Worm (Caenorhabditis elegans) whole organism, L4/young adult: ENCODE measurements around the gene arrd-2.
A peak's percentile ranks its signal among the peaks of the same experiment; 100 is the strongest.

Experiments
- W03F9.2 ChIP-seq: fragments of 150-350 bp; optimal IDR thresholded peaks from 2 replicates; lab custom pipeline; 2014; ENCODE audit warnings: missing biosample characterization, missing genetic modification characterization
- dao-5 ChIP-seq: sonication (generic microtip); optimal IDR thresholded peaks from 2 replicates; lab custom pipeline; 2016; ENCODE audit warnings: missing genotype, missing genetic modification characterization, moderate library complexity, missing compliant biosample characterization
- him-1 ChIP-seq: sonication (generic microtip); optimal IDR thresholded peaks from 2 replicates; lab custom pipeline; 2016; ENCODE audit warnings: missing genotype, missing genetic modification reagents, missing genetic modification characterization, missing compliant biosample characterization

The arrd-2 gene

DNA sequence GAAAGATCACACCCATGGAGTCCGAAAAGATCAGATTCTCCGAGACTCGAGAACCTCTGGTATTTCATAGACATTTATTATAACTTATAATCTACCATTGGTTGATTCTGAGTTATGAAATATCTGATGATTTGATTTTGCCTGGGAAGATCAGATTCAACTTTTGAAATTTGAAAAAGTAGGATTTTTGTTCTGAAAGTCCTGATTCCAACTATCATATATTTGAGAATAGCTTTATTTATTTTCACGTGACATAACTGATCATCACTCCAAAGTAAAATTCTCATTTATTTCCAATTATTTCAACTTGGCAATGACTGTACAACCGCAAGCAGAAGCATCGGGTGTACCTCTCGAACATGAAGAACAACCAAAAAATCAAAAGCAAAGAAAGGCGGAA is 7.8 kb upstream of the arrd-2 start, which contains the start of gene Y51B9A.7:
Gene Y51B9A.7 (plus strand): TSS at position 301 of the 400 bp plus-strand sequence.
- no peak for TF ChIP-seq him-1 (tag; lab: Kevin White, UChicago)
- TF ChIP-seq dao-5 = no peak
- TF ChIP-seq W03F9.2 (tag; lab: Kevin White, UChicago) = no peak

DNA sequence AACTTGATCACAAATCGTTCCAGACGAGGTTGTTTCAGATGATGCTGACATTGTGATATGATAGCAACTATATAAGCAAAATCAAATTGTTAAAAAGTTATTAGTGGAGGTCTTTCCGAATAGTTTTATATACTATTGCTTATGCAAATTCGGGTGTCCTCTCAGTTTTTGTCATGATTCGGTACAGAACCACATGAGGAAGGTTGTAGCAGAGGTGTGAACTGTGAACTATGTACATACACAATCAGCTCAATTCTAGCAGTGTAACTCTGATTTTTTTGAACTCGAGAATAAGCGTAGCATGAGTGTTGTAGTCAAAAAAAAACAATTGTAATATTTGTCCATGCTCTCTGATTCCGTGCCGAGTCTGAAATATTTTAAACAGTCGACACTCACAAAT is 4.5 kb upstream of the arrd-2 start, which contains the start of gene Y51B9A.6:
Gene Y51B9A.6 (minus strand): TSS at position 101 of the 400 bp plus-strand sequence.
- TF ChIP-seq dao-5 (no peak), W03F9.2 (tag; lab: Kevin White, UChicago) (no peak), him-1 (tag; lab: Kevin White, UChicago) (no peak)

DNA sequence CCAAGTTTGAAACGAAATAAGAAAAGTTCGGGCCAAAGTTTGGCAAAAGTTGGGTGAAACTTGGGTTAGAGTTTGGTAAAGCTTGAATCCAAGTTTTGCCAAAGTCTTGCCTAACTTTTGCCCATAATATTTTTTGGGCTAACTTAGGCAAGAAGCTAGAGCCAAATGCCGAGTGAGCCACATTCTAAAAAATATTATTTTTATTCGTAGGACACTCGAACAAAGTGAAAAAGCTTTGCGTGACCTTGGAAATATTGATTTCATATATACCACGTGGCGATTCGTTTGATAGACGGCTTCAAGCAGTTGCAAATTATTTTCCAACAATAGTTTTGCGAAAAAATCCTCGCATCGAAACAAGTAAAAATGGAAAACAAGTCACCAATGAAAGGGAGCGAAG is 3.7 kb upstream of the arrd-2 start, which contains the start of gene Y51B9A.5:
Gene Y51B9A.5 (plus strand): TSS at position 301 of the 400 bp plus-strand sequence.
- TF ChIP-seq dao-5 (no peak), W03F9.2 (tag; lab: Kevin White, UChicago) (no peak), him-1 (tag; lab: Kevin White, UChicago) (no peak)

DNA sequence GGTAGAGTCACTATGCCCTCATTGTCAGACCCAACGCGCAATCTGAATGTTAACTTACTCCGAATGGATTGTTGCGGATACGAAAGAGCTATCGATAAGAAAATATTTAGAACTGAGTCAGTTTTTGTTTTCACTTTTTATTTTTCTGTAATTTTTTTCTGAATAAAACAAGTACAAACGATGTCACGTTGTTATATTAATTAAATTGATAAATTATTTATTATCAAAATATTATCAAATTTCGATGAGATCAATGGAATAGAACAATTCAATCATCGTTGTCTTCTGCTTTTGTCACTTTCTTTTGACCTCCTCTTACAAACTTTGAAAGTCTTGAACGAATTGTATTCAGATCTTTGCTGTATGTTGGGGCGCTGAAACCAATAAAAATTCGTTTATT is 549 bp upstream of the arrd-2 start, which contains the start of gene mpz-6:
Gene mpz-6 (minus strand): TSS at position 101 of the 400 bp plus-strand sequence.
- TF ChIP-seq W03F9.2 (tag; lab: Kevin White, UChicago) (no peak), dao-5 (no peak), him-1 (tag; lab: Kevin White, UChicago) (no peak)

DNA sequence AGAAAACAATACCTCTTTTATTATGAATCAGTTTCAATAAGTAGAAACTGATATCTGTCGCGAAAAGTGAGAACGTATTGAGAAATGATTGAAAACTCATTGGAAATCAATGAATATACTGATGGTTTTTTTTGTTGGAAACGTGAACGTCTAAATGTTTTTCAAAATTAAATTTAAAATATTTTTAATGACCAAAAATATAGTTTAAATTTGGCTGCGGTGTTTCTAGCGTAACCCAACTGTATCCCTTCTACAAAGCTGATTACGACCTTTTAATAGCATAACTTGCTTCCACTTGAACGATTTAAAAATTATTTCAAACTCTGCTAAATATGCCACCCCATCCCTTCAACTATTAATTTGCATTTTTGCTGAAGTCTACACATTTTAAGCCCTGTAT is 3.9 kb downstream of the arrd-2 start, which contains the start of gene M176.9:
Gene M176.9 (minus strand): TSS at position 101 of the 400 bp plus-strand sequence.
- TF ChIP-seq W03F9.2 (tag; lab: Kevin White, UChicago) (no peak), dao-5 (no peak), him-1 (tag; lab: Kevin White, UChicago) (no peak)

DNA sequence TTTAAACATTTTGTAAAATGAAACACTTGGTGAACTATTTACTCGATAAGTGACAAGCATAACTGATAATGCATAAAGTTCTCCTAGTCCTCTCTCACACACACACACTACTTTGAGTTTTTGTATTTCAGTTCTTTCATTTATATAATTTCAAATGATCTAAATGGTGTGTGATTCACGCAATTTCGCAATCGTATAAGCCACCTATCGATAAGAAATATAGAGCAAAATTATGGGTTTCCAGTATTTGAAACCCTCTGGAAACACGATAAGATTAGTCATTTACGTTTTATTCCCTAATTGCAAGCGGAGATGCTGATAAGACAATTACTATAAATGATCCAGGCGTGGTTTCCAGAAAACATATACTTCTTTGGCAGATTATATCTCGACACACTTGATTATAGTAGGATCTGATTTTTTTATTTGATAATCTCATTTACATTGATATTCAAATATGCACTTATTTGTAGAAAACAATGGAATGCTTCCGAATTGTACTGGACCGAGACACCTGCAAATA is 4.6 kb downstream of the arrd-2 start, which contains the start of gene arrd-3:
Gene arrd-3 (plus strand): TSS at position 473 of the 523 bp plus-strand sequence.
- TF ChIP-seq W03F9.2 (tag; lab: Kevin White, UChicago) (no peak), dao-5 (no peak), him-1 (tag; lab: Kevin White, UChicago) (no peak)

DNA sequence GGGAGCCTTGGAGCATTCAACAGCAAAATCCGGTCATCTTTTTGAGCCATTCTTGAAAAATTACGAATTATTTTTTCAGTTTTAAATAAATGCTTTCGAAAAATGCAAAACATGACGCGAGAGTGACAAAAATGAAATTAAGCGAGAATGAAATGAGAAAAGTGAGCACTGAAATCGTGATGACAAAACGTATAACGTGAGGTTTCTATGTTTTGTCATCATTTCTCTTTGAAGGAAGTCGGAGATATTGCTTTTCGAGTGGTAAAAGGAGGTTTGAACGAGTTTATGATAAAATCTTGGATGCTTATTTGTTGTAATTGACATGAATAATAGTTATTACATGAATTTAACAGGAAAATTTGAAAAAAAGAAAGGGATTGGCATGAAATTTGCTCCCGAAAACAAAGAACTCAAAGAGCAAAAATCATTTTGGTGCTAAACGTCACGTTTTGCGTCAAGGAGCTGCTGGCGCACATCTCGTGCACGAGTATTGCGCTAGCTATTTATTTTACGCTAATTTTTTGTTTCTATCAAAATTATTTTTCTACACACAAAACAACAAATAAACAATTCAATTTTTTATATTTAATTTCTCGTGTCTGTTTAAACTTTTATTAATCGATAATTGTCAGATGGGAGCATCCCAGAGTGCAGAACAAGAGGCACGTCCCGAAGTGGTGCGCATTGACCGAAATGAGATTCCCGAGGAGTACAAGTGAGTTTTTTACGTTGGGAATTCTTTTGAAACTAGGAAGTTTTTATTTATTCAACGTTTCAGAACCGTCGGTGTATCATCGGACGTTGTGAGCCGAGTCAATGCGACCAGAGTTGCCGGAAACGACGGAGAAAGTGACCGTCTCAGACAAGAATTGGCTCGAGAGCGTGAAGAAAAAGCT is 9.1 kb downstream of the arrd-2 start, which contains the start of the genes gss-1 and chch-3:
Gene gss-1 (minus strand): TSS at position 51 of the 896 bp plus-strand sequence.
Gene chch-3 (plus strand): TSS at position 633 of the 896 bp plus-strand sequence.
- TF ChIP-seq dao-5 (no peak), W03F9.2 (tag; lab: Kevin White, UChicago) (peak; percentile 81)

DNA sequence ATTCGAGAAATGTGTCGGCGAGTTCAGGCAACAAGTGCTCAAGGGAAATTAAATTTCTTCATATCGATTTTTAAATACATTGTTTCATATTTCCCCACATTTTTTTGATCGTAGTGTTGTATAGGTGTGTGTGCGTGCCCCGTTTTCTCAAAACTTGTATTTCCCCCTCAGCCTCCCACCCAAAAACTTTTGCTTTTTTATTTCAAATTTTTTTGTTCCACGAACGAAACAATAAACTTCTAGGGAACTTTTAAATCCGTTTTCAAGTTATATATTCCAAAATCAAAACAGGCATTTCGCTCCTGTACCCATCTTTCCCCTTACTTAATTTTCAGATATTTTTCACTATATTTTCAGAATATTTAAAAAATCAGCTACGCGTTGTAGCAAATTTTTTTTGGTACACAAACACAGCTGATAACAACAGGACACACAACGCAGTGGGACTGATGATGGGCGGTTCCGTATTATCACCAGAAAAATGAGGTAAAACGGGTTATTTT is 10.5 kb downstream of the arrd-2 start, which contains the start of the genes M176.4 and M176.16:
Gene M176.4 (plus strand): TSS at position 301 of the 503 bp plus-strand sequence.
Gene M176.16 (plus strand): TSS at position 453 of the 503 bp plus-strand sequence.
- no peak for TF ChIP-seq W03F9.2 (tag; lab: Kevin White, UChicago)
- TF ChIP-seq him-1 (tag; lab: Kevin White, UChicago) = no peak
- TF ChIP-seq dao-5 = no peak

DNA sequence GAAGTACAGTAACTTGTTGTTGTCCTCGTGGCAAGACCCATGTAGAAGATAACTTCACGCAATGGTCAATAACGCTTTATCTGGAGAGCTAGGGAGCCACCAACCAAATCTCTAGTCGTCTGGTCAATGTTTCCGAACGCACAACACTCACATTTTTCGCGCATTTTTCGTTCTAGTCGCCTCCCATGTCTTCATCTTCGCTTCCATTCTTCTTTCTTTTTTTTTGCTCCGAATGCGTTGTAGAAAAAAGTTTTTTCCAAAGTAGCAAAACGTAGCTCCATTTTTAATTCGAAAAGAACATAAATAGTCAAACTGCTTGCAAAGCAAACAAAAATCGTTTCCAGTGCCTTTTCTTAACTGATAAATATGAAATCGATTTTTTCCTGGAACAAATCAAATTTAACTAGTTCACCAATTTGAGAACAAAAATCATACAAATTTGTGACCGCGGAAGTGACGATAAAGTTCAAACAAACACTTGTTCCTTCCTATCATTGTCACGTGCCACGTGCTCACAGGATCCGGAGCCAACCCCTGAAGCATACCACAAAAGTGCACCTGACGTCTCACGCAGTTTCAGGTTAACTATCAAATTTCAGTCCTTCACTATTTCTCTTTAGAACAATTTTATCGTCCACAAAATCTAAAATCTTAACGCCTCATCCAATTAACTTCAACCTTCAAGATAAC is 11.4 kb downstream of the arrd-2 start:
- TF ChIP-seq W03F9.2 (tag; lab: Kevin White, UChicago) = no peak
- TF ChIP-seq him-1 (tag; lab: Kevin White, UChicago) = no peak
- TF ChIP-seq dao-5 = no peak

DNA sequence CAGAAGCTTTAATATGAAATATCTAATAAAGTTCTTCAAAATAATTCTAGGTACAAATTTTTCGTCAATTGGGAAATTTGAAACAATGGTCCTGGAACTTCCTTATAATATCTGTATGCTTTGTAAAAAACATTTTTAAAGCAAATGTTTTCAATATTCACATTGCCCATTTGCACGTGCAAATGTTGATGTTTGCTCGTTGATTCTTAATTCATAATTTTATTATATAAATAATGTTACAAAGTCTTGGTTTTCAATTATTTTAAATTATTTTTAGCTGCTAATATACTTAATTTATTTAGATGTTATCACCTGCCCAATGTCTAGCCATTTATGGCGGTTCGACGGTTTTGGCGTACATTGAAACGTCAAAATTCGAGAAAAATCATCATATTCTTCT is 14.4 kb downstream of the arrd-2 start, which contains the start of gene M176.11:
Gene M176.11 (plus strand): TSS at position 301 of the 400 bp plus-strand sequence.
- no peak for TF ChIP-seq dao-5
- TF ChIP-seq W03F9.2 (tag; lab: Kevin White, UChicago) = no peak
- no peak for TF ChIP-seq him-1 (tag; lab: Kevin White, UChicago)

DNA sequence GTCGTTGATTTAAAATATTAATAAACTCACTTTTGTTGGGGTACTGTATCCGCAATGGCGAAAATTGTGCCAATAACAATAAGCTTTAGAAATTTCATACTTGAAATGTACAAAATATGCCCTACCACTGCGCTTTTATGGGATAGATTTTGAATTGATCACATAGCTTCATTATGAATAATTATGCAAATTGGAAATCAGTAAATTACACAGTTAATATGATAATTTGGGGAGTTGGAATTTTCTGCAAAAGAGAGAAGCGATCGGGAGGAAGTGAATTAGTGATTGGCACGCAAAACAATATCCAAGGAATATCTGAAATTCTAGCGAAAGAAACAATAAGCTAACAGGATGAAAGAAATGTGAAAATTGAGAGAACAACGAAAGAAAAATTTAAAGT is 18.5 kb downstream of the arrd-2 start, which contains the start of gene M176.10:
Gene M176.10 (minus strand): TSS at position 101 of the 400 bp plus-strand sequence.
- TF ChIP-seq W03F9.2 (tag; lab: Kevin White, UChicago) (no peak), dao-5 (no peak), him-1 (tag; lab: Kevin White, UChicago) (no peak)

DNA sequence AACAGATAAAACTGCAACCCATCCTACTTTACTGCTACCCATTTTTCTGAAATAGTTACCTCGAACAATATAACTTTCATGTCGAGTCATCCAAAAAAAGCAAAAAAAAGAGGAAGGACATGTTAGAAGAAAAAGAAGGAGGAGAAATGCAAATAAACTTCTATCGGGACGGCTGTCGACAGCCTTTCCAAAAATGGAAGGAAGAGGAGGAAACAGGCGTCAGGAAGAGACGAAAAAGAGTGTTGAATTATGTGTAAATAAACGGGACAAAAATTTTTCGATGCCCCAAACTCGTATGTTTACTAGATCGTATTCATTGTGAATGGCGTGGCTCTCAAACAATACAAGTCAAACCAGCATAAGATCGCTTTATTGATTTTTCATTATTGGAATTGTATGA is 20.1 kb downstream of the arrd-2 start, which contains the start of gene M176.5:
Gene M176.5 (minus strand): TSS at position 101 of the 400 bp plus-strand sequence.
- TF ChIP-seq him-1 (tag; lab: Kevin White, UChicago) (no peak), W03F9.2 (tag; lab: Kevin White, UChicago) (no peak), dao-5 (no peak)
